Worm (Caenorhabditis elegans) whole organism, L3 larva: ENCODE results near the gene rpap-3.

Source experiments
- ZK546.5 ChIP-seq: sonication (generic microtip); optimal IDR thresholded peaks from 2 replicates; lab custom pipeline; 2017; ENCODE audit warnings: missing biosample characterization, missing genetic modification characterization
- aly-2 ChIP-seq: fragments of 150-350 bp; optimal IDR thresholded peaks from 2 replicates; lab custom pipeline; 2014; ENCODE audit warnings: missing biosample characterization, missing genetic modification characterization
- elt-1 ChIP-seq: fragments of 150-350 bp; optimal IDR thresholded peaks from 2 replicates; lab custom pipeline; 2014; ENCODE audit warnings: missing biosample characterization, missing genetic modification characterization
- jun-1 ChIP-seq: fragments of 150-350 bp; optimal IDR thresholded peaks from 2 replicates; lab custom pipeline; 2014; ENCODE audit warnings: missing biosample characterization, missing genetic modification reagents, missing genetic modification characterization
- mdl-1 ChIP-seq: fragments of 150-350 bp; optimal IDR thresholded peaks from 2 replicates; lab custom pipeline; 2014; ENCODE audit warnings: missing biosample characterization, missing genetic modification characterization
- nfya-1 ChIP-seq: sonication (generic microtip); optimal IDR thresholded peaks from 2 replicates; lab custom pipeline; 2017; ENCODE audit warnings: missing genetic modification characterization, mild to moderate bottlenecking, missing compliant biosample characterization, antibody characterized with exemption, moderate library complexity; ENCODE audit not compliant: insufficient read depth
- nhr-28 ChIP-seq: fragments of 150-350 bp; optimal IDR thresholded peaks from 2 replicates; lab custom pipeline; 2014; ENCODE audit warnings: missing biosample characterization, missing genetic modification characterization
- nhr-77 ChIP-seq: fragments of 150-350 bp; optimal IDR thresholded peaks from 2 replicates; lab custom pipeline; 2014; ENCODE audit warnings: missing biosample characterization, missing genetic modification characterization
- pha-4 ChIP-seq: fragments of 150-350 bp; optimal IDR thresholded peaks from 2 replicates; lab custom pipeline; 2014; ENCODE audit warnings: missing biosample characterization, missing genetic modification reagents, missing genetic modification characterization
- tbx-2 ChIP-seq: sonication (generic microtip); optimal IDR thresholded peaks from 2 replicates; lab custom pipeline; 2016; ENCODE audit warnings: mild to moderate bottlenecking, missing genetic modification characterization, missing compliant biosample characterization
- unc-39 ChIP-seq: sonication (generic microtip); optimal IDR thresholded peaks from 4 replicates; lab custom pipeline; 2017; ENCODE audit warnings: missing biosample characterization, missing genetic modification characterization
- unc-62 ChIP-seq: fragments of 150-350 bp; sonication (generic microtip); optimal IDR thresholded peaks from 4 replicates; lab custom pipeline; 2014; ENCODE audit warnings: missing biosample characterization, missing genetic modification reagents, missing genetic modification characterization
- ztf-11 ChIP-seq: fragments of 150-350 bp; optimal IDR thresholded peaks from 2 replicates; lab custom pipeline; 2014; ENCODE audit warnings: missing biosample characterization, missing genetic modification characterization

ce11 chrIV:7754114-7754513 lies 24.7 kb downstream of the rpap-3 start:
- TF ChIP-seq jun-1 (tag; lab: Kevin White, UChicago), result no peak
- no peak for TF ChIP-seq ZK546.5
- TF ChIP-seq mdl-1 (tag; lab: Kevin White, UChicago), result no peak
- TF ChIP-seq nfya-1 (tag; lab: Kevin White, UChicago), result no peak
- no peak for TF ChIP-seq elt-1 (tag; lab: Kevin White, UChicago)
- no peak for TF ChIP-seq unc-39 (tag; lab: Kevin White, UChicago)
- TF ChIP-seq ztf-11 (tag; lab: Kevin White, UChicago), result no peak
- no peak for TF ChIP-seq tbx-2 (tag; lab: Kevin White, UChicago)
- no peak for TF ChIP-seq nhr-28 (tag; lab: Kevin White, UChicago)
- no peak for TF ChIP-seq unc-62 (GFP tag; lab: Kevin White, UChicago)
- no peak for TF ChIP-seq nhr-77 (tag; lab: Kevin White, UChicago)
- no peak for TF ChIP-seq pha-4 (tag; lab: Kevin White, UChicago)
- TF ChIP-seq aly-2 (tag; lab: Kevin White, UChicago), result no peak
